Worm (Caenorhabditis elegans): ENCODE measurements around the gene Y47D7A.15.

DNA sequence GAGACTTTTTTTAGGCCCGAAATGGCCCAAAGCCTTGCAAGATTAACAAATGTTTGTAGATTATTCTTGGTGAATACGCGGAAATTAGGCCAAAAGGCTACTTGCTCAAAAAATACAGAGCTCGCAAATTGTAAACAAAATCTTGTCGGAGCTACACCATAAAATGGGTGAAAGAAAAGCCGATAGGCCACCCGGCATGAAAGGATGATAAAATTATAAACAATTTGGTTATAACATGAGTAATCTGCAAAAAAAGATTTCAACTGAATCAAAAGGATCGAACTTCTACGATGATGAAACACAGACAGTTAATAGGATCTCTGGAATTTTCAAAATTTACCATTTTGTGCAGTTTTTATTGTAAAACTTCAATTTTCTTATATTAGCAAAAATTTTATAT lies 34.9 kb downstream of the Y47D7A.15 start:
- TF ChIP-seq jun-1 (tag; optimal IDR thresholded peaks at IDR 0.05) = no peak
- no peak for TF ChIP-seq lin-39 (tag; optimal IDR thresholded peaks at IDR 0.05)
- no peak for TF ChIP-seq unc-39 (tag; optimal IDR thresholded peaks at IDR 0.05)
- no peak for TF ChIP-seq fkh-10 (GFP tag; optimal IDR thresholded peaks at IDR 0.05)
- TF ChIP-seq mdl-1 (tag; optimal IDR thresholded peaks at IDR 0.05) = no peak
- no peak for TF ChIP-seq tbx-2 (tag; optimal IDR thresholded peaks at IDR 0.05)
- TF ChIP-seq skn-1 (tag; optimal IDR thresholded peaks at IDR 0.05) = no peak
- no peak for TF ChIP-seq nfya-1 (tag; optimal IDR thresholded peaks at IDR 0.05; ENCODE audit: insufficient read depth)
- TF ChIP-seq elt-3 (tag; optimal IDR thresholded peaks at IDR 0.05) = no peak
- no peak for TF ChIP-seq nhr-237 (tag; optimal IDR thresholded peaks at IDR 0.05)
- TF ChIP-seq elt-2 (tag; optimal IDR thresholded peaks at IDR 0.05) = no peak

Data from whole organism, L3 larva.